Worm (Caenorhabditis elegans) whole organism, L3 larva: ENCODE results near the gene Y47D3A.14.
A peak's percentile ranks its signal among the peaks of the same experiment; 100 is the strongest.

Experiments used
- R02D3.7 ChIP-seq: fragments of 150-350 bp; optimal IDR thresholded peaks from 2 replicates; lab custom pipeline; 2014; ENCODE audit warnings: missing biosample characterization, missing genetic modification characterization
- ZK546.5 ChIP-seq: sonication (generic microtip); optimal IDR thresholded peaks from 2 replicates; lab custom pipeline; 2017; ENCODE audit warnings: missing biosample characterization, missing genetic modification characterization
- aly-2 ChIP-seq: fragments of 150-350 bp; optimal IDR thresholded peaks from 2 replicates; lab custom pipeline; 2014; ENCODE audit warnings: missing biosample characterization, missing genetic modification characterization
- ama-1 ChIP-seq: fragments of 150-350 bp; optimal IDR thresholded peaks from 2 replicates; lab custom pipeline; 2018
- ceh-16 ChIP-seq: sonication (generic microtip); optimal IDR thresholded peaks from 2 replicates; lab custom pipeline; 2017; ENCODE audit warnings: missing biosample characterization, missing genetic modification characterization
- ceh-28 ChIP-seq: fragments of 150-350 bp; optimal IDR thresholded peaks from 2 replicates; lab custom pipeline; 2014; ENCODE audit warnings: missing biosample characterization, missing genetic modification reagents, missing genetic modification characterization
- ceh-82 ChIP-seq: fragments of 150-350 bp; optimal IDR thresholded peaks from 2 replicates; lab custom pipeline; 2014; ENCODE audit warnings: missing biosample characterization, missing genetic modification characterization
- daf-12 ChIP-seq: fragments of 150-350 bp; optimal IDR thresholded peaks from 2 replicates; lab custom pipeline; 2014; ENCODE audit warnings: missing biosample characterization, missing genetic modification reagents, missing genetic modification characterization
- egl-5 ChIP-seq: fragments of 150-350 bp; optimal IDR thresholded peaks from 2 replicates; lab custom pipeline; 2017; ENCODE audit warnings: missing biosample characterization, missing genetic modification reagents, missing genetic modification characterization, inconsistent platforms
- elt-2 ChIP-seq: sonication (generic microtip); optimal IDR thresholded peaks from 2 replicates; lab custom pipeline; 2016; ENCODE audit warnings: missing genetic modification reagents, mild to moderate bottlenecking, missing genetic modification characterization, missing compliant biosample characterization
- elt-3 ChIP-seq, 3 experiments: fragments of 150-350 bp in 1 of 3; sonication (generic microtip) in 2 of 3; optimal IDR thresholded peaks; 2 replicates in 2 of 3; 4 replicates in 1 of 3; lab custom pipeline; 2014 to 2017; ENCODE audit warnings: missing biosample characterization in 3 of 3, missing genetic modification characterization in 3 of 3
- eor-1 ChIP-seq, 2 experiments: fragments of 150-350 bp; optimal IDR thresholded peaks; 2 replicates each; lab custom pipeline; 2014 to 2018; ENCODE audit warnings: missing biosample characterization in 2 of 2, missing genetic modification characterization in 2 of 2
- fkh-10 ChIP-seq: sonication (generic microtip); optimal IDR thresholded peaks from 2 replicates; lab custom pipeline; 2017; ENCODE audit warnings: missing biosample characterization, missing genetic modification reagents, missing genetic modification characterization
- fkh-2 ChIP-seq: fragments of 150-350 bp; optimal IDR thresholded peaks from 2 replicates; lab custom pipeline; 2014; ENCODE audit warnings: missing biosample characterization, missing genetic modification reagents, missing genetic modification characterization
- hmg-11 ChIP-seq: sonication (generic microtip); optimal IDR thresholded peaks from 2 replicates; lab custom pipeline; 2016; ENCODE audit warnings: missing genetic modification characterization, missing compliant biosample characterization
- jun-1 ChIP-seq: fragments of 150-350 bp; optimal IDR thresholded peaks from 2 replicates; lab custom pipeline; 2014; ENCODE audit warnings: missing biosample characterization, missing genetic modification reagents, missing genetic modification characterization
- lin-15B ChIP-seq: fragments of 150-350 bp; optimal IDR thresholded peaks from 2 replicates; lab custom pipeline; 2014; ENCODE audit warnings: missing biosample characterization, missing genetic modification characterization
- lin-39 ChIP-seq: fragments of 150-350 bp; optimal IDR thresholded peaks from 2 replicates; lab custom pipeline; 2018; ENCODE audit warnings: missing biosample characterization, missing genetic modification reagents, missing genetic modification characterization
- lsy-12 ChIP-seq: sonication (generic microtip); optimal IDR thresholded peaks from 2 replicates; lab custom pipeline; 2016; ENCODE audit warnings: mild to moderate bottlenecking, missing genetic modification characterization, missing compliant biosample characterization
- mml-1 ChIP-seq: fragments of 150-350 bp; sonication (generic microtip); optimal IDR thresholded peaks from 3 replicates; lab custom pipeline; 2014; ENCODE audit warnings: missing biosample characterization, missing genetic modification characterization
- nfya-1 ChIP-seq: sonication (generic microtip); optimal IDR thresholded peaks from 2 replicates; lab custom pipeline; 2017; ENCODE audit warnings: missing genetic modification characterization, mild to moderate bottlenecking, missing compliant biosample characterization, antibody characterized with exemption, moderate library complexity; ENCODE audit not compliant: insufficient read depth
- nhr-11 ChIP-seq: fragments of 150-350 bp; optimal IDR thresholded peaks from 2 replicates; lab custom pipeline; 2014; ENCODE audit warnings: missing biosample characterization, missing genetic modification characterization
- nhr-12 ChIP-seq: fragments of 150-350 bp; optimal IDR thresholded peaks from 2 replicates; lab custom pipeline; 2014; ENCODE audit warnings: missing biosample characterization, missing genetic modification characterization
- nhr-23 ChIP-seq: fragments of 150-350 bp; optimal IDR thresholded peaks from 2 replicates; lab custom pipeline; 2014; ENCODE audit warnings: missing biosample characterization, missing genetic modification reagents, missing genetic modification characterization
- nhr-237 ChIP-seq: fragments of 150-350 bp; optimal IDR thresholded peaks from 2 replicates; lab custom pipeline; 2014; ENCODE audit warnings: missing biosample characterization, missing genetic modification characterization
- nhr-25 ChIP-seq: sonication (generic microtip); optimal IDR thresholded peaks from 2 replicates; lab custom pipeline; 2017; ENCODE audit warnings: missing biosample characterization, missing genetic modification characterization
- nhr-28 ChIP-seq: fragments of 150-350 bp; optimal IDR thresholded peaks from 2 replicates; lab custom pipeline; 2014; ENCODE audit warnings: missing biosample characterization, missing genetic modification characterization
- nhr-43 ChIP-seq: sonication (generic microtip); optimal IDR thresholded peaks from 2 replicates; lab custom pipeline; 2016; ENCODE audit warnings: mild to moderate bottlenecking, missing genetic modification characterization, missing compliant biosample characterization; ENCODE audit not compliant: poor library complexity, severe bottlenecking
- nhr-67 ChIP-seq: fragments of 150-350 bp; optimal IDR thresholded peaks from 2 replicates; lab custom pipeline; 2014; ENCODE audit warnings: missing biosample characterization, missing genetic modification characterization
- nhr-76 ChIP-seq: fragments of 150-350 bp; sonication (generic microtip); optimal IDR thresholded peaks from 5 replicates; lab custom pipeline; 2014; ENCODE audit warnings: missing biosample characterization, missing genetic modification characterization
- nhr-77 ChIP-seq: fragments of 150-350 bp; optimal IDR thresholded peaks from 2 replicates; lab custom pipeline; 2014; ENCODE audit warnings: missing biosample characterization, missing genetic modification characterization
- pha-4 ChIP-seq: fragments of 150-350 bp; optimal IDR thresholded peaks from 2 replicates; lab custom pipeline; 2014; ENCODE audit warnings: missing biosample characterization, missing genetic modification reagents, missing genetic modification characterization
- pqm-1 ChIP-seq: fragments of 150-350 bp; optimal IDR thresholded peaks from 2 replicates; lab custom pipeline; 2017; ENCODE audit warnings: missing biosample characterization, missing genetic modification characterization, inconsistent platforms
- sea-2 ChIP-seq: fragments of 150-350 bp; sonication (generic microtip); optimal IDR thresholded peaks from 4 replicates; lab custom pipeline; 2014; ENCODE audit warnings: missing biosample characterization, missing genetic modification reagents, missing genetic modification characterization
- skn-1 ChIP-seq: fragments of 150-350 bp; optimal IDR thresholded peaks from 2 replicates; lab custom pipeline; 2014; ENCODE audit warnings: missing biosample characterization, missing genetic modification characterization
- snpc-4 ChIP-seq: fragments of 150-350 bp; optimal IDR thresholded peaks from 2 replicates; lab custom pipeline; 2014; ENCODE audit warnings: missing biosample characterization, missing genetic modification characterization
- tbx-2 ChIP-seq: sonication (generic microtip); optimal IDR thresholded peaks from 2 replicates; lab custom pipeline; 2016; ENCODE audit warnings: mild to moderate bottlenecking, missing genetic modification characterization, missing compliant biosample characterization
- unc-39 ChIP-seq: sonication (generic microtip); optimal IDR thresholded peaks from 4 replicates; lab custom pipeline; 2017; ENCODE audit warnings: missing biosample characterization, missing genetic modification characterization
- unc-62 ChIP-seq: fragments of 150-350 bp; sonication (generic microtip); optimal IDR thresholded peaks from 4 replicates; lab custom pipeline; 2014; ENCODE audit warnings: missing biosample characterization, missing genetic modification reagents, missing genetic modification characterization
- zag-1 ChIP-seq: fragments of 150-350 bp; optimal IDR thresholded peaks from 2 replicates; lab custom pipeline; 2014; ENCODE audit warnings: missing biosample characterization, missing genetic modification characterization
- ztf-11 ChIP-seq: fragments of 150-350 bp; optimal IDR thresholded peaks from 2 replicates; lab custom pipeline; 2014; ENCODE audit warnings: missing biosample characterization, missing genetic modification characterization

Gene Y47D3A.14

DNA sequence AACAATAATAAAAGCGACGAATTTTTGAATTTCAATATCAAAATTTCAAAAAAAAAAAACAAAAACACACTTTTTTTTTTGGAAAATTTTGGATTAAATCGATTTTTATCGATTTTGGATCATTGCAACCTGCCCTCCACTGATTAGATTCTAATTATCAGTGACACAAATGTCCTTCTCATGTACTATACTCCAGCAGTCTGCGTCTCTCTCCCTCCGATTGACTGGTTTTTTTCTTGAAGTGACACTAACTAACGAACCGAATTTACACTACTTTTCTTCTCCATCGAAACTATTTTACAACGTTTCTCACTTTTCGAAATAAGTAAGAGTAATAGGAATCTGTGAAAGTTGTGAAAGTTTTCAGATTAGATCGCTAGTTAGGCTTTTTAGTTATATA, 4.1 kb upstream of the Y47D3A.14 start:
- TF ChIP-seq zag-1 (tag; lab: Kevin White, UChicago) (no peak), nhr-43 (tag; lab: Kevin White, UChicago) (no peak), sea-2 (GFP tag; lab: Kevin White, UChicago) (no peak), nhr-67 (tag; lab: Kevin White, UChicago) (no peak), fkh-10 (GFP tag; lab: Kevin White, UChicago) (no peak), pqm-1 (tag; lab: Kevin White, UChicago) (peak; percentile 17), unc-62 (no peak), lsy-12 (tag; lab: Kevin White, UChicago) (no peak), lin-15B (tag; lab: Kevin White, UChicago) (no peak), ceh-82 (tag; lab: Kevin White, UChicago) (no peak), eor-1 (tag; optimal IDR thresholded peaks at IDR 0.05; lab: Kevin White, UChicago) (no peak), nfya-1 (tag; lab: Kevin White, UChicago) (peak; percentile 35), aly-2 (tag; lab: Kevin White, UChicago) (no peak), mml-1 (tag; lab: Kevin White, UChicago) (no peak), elt-3 (tag; optimal IDR thresholded peaks at IDR 0.05; lab: Kevin White, UChicago) (peak in 2 of 3 experiments; percentile 72 to 75), egl-5 (tag; lab: Kevin White, UChicago) (no peak), nhr-237 (no peak), tbx-2 (tag; lab: Kevin White, UChicago) (no peak), nhr-12 (tag; lab: Kevin White, UChicago) (no peak), snpc-4 (no peak), skn-1 (tag; lab: Kevin White, UChicago) (no peak), R02D3.7 (tag; lab: Kevin White, UChicago) (no peak), fkh-2 (tag; lab: Kevin White, UChicago) (no peak), ceh-28 (peak; percentile 72), elt-2 (tag; lab: Kevin White, UChicago) (peak; percentile 48), hmg-11 (tag; lab: Kevin White, UChicago) (peak; percentile 3), nhr-25 (tag; lab: Kevin White, UChicago) (peak; percentile 62), nhr-77 (tag; lab: Kevin White, UChicago) (no peak), nhr-23 (tag; lab: Kevin White, UChicago) (no peak), nhr-28 (tag; lab: Kevin White, UChicago) (no peak)

DNA sequence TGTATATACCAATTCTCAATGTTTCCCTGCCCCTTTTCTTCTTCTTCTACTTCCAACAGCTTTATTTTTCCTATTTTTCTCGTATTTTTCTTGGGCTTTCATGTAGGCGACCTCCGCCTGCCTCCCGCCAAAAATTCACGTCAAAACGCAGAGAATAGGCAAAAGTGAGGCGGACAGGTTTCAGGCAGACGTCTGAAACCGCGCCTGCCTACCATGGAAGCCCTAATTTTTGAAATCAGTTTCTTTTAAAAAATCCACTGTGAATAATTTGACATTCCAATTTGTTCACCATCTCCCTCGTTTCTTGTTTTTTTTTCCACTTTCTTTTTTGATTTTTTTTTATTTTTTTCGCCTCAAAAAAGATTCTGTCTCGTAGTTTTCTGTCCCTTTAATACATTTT, 2.1 kb upstream of the Y47D3A.14 start:
- no peak for TF ChIP-seq ceh-16
- no peak for TF ChIP-seq egl-5 (tag; lab: Kevin White, UChicago)
- no peak for TF ChIP-seq zag-1 (tag; lab: Kevin White, UChicago)
- TF ChIP-seq nhr-76 (tag; lab: Kevin White, UChicago), result no peak
- no peak for TF ChIP-seq pha-4 (tag; lab: Kevin White, UChicago)
- TF ChIP-seq R02D3.7 (tag; lab: Kevin White, UChicago), result no peak
- no peak for TF ChIP-seq nhr-12 (tag; lab: Kevin White, UChicago)
- no peak for TF ChIP-seq lin-39 (tag; lab: Kevin White, UChicago)
- no peak for TF ChIP-seq jun-1 (tag; lab: Kevin White, UChicago)
- TF ChIP-seq daf-12 (tag; lab: Kevin White, UChicago), result no peak
- no peak for TF ChIP-seq nhr-28 (tag; lab: Kevin White, UChicago)
- no peak for TF ChIP-seq ama-1 (lab: Kevin White, UChicago)
- TF ChIP-seq lin-15B (tag; lab: Kevin White, UChicago), result no peak
- no peak for TF ChIP-seq nhr-11
- no peak for TF ChIP-seq sea-2 (GFP tag; lab: Kevin White, UChicago)
- no peak for TF ChIP-seq ZK546.5 (tag; lab: Kevin White, UChicago)
- no peak for TF ChIP-seq ztf-11 (tag; lab: Kevin White, UChicago)
- TF ChIP-seq unc-39 (tag; lab: Kevin White, UChicago), result no peak
- no peak for TF ChIP-seq unc-62
- TF ChIP-seq, all 47 proteins: peak for 0
